Fruit fly (Drosophila melanogaster) whole organism, wandering third instar larva: ENCODE results near the gene CG11449.

Experiments used
- Abd-B ChIP-seq: fragments of >200 bp; optimal IDR thresholded peaks from 2 replicates; lab custom pipeline; 2017; ENCODE audit warnings: missing biosample characterization, missing genetic modification characterization
- CG32264 ChIP-seq: fragments of 200-800 bp; sonication (Bioruptor generic); optimal IDR thresholded peaks from 2 replicates; lab custom pipeline; 2016; ENCODE audit warnings: missing biosample characterization, missing genetic modification characterization
- Dfd ChIP-seq: fragments of >200 bp; optimal IDR thresholded peaks from 2 replicates; lab custom pipeline; 2017; ENCODE audit warnings: missing biosample characterization, missing genetic modification characterization
- Dif ChIP-seq: fragments of 200-275, 200-300 bp; sonication (Bioruptor generic); optimal IDR thresholded peaks from 2 replicates; lab custom pipeline; 2018; ENCODE audit warnings: missing biosample characterization, missing genetic modification characterization; ENCODE audit not compliant: partially characterized antibody
- Hr78 ChIP-seq: fragments of >200 bp; optimal IDR thresholded peaks from 2 replicates; lab custom pipeline; 2017; ENCODE audit warnings: missing biosample characterization, missing genetic modification characterization
- Myc ChIP-seq: fragments of >200 bp; optimal IDR thresholded peaks from 2 replicates; lab custom pipeline; 2017
- Rel ChIP-seq, 2 experiments: fragments of 200-800 bp; sonication (Bioruptor generic) in 1 of 2; optimal IDR thresholded peaks; 2 replicates in 1 of 2; 3 replicates in 1 of 2; lab custom pipeline; 2016 to 2019; ENCODE audit warnings: mild to moderate bottlenecking in 2 of 2, missing biosample characterization in 2 of 2, missing genetic modification characterization in 2 of 2, moderate library complexity in 1 of 2
- dmrt93B ChIP-seq: fragments of 200-800 bp; sonication (Bioruptor generic); optimal IDR thresholded peaks from 2 replicates; lab custom pipeline; 2018; ENCODE audit warnings: missing biosample characterization, mild to moderate bottlenecking, missing genetic modification characterization
- pan ChIP-seq: fragments of >200 bp; optimal IDR thresholded peaks from 2 replicates; lab custom pipeline; 2017
- psq ChIP-seq: fragments of 200-800 bp; sonication (Bioruptor generic); optimal IDR thresholded peaks from 3 replicates; lab custom pipeline; 2017; ENCODE audit warnings: missing biosample characterization, mild to moderate bottlenecking, missing genetic modification characterization, moderate library complexity

DNA sequence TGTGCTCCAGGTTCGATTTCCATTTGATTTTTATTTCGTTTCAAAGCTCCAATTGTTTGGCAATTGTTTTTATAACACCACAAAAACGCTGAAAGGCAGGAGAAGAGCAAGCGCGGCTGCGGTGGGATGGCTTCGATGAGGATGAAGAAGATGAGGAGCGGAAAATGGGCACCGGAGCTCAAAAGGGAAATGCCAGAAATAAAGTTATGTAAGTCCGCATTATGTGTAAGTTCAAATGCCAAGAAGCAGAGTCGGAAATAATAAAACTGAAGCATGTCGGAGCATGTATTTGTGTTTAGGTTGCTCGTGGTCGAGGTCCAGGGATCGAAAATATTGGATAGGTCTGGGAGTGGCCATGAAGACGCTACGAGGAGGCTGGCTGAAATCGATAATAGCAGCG, 48.8 kb upstream of the CG11449 start:
- TF ChIP-seq dmrt93B (GFP tag; lab: Kevin White, UChicago) = no peak
- no peak for TF ChIP-seq psq (GFP tag; lab: Kevin White, UChicago)
- TF ChIP-seq Hr78 = no peak
- no peak for TF ChIP-seq Abd-B
- no peak for TF ChIP-seq Myc (lab: Kevin White, UChicago)
- no peak for TF ChIP-seq Rel (GFP tag; optimal IDR thresholded peaks at IDR 0.05; lab: Kevin White, UChicago)
- no peak for TF ChIP-seq Rel (tag; optimal IDR thresholded peaks at IDR 0.05; lab: Kevin White, UChicago)
- no peak for TF ChIP-seq pan (lab: Kevin White, UChicago)
- TF ChIP-seq Dif (GFP tag; lab: Kevin White, UChicago) = no peak
- TF ChIP-seq Dfd (GFP tag; lab: Kevin White, UChicago) = no peak
- no peak for TF ChIP-seq CG32264
